Fruit fly (Drosophila melanogaster) whole organism, embryonic: ENCODE data around the gene CG9674.
A peak's percentile ranks its signal among the peaks of the same experiment; 100 is the strongest.

Source experiments
- Abd-B ChIP-seq: fragments of 200-800 bp; sonication (Bioruptor generic); optimal IDR thresholded peaks from 2 replicates; lab custom pipeline; 2018; ENCODE audit warnings: missing biosample characterization, mild to moderate bottlenecking, missing genetic modification characterization, moderate library complexity
- Ada2b ChIP-seq: fragments of 200-800 bp; sonication (Bioruptor generic); IDR thresholded peaks from 2 replicates; pipeline ENCODE4 v1.3.6; 2022; ENCODE audit warnings: missing biosample characterization, missing genetic modification characterization
- Awh ChIP-seq: fragments of 200-800 bp; sonication (Bioruptor generic); IDR thresholded peaks from 2 replicates; pipeline ENCODE4, ENCODE4 v1.3.6; 2022; ENCODE audit warnings: missing biosample characterization, missing genetic modification characterization
- BEAF-32 ChIP-seq: fragments of 200-800 bp; sonication (Bioruptor generic); optimal IDR thresholded peaks from 3 replicates; lab custom pipeline; 2017; ENCODE audit warnings: missing biosample characterization, missing genetic modification characterization, mild to moderate bottlenecking, moderate library complexity, missing genetic modification reagents
- CG1024 ChIP-seq: fragments of 200-800 bp; sonication (Bioruptor generic); IDR thresholded peaks from 2 replicates; pipeline ENCODE4 v1.3.6; 2022; ENCODE audit warnings: missing biosample characterization, missing genetic modification characterization
- CG10979 ChIP-seq: fragments of 200-800 bp; sonication (Bioruptor generic); optimal IDR thresholded peaks from 2 replicates; lab custom pipeline; 2018; ENCODE audit warnings: missing biosample characterization, mild to moderate bottlenecking, missing genetic modification characterization, moderate library complexity
- CG11093 ChIP-seq: fragments of 200-800 bp; sonication (Bioruptor generic); IDR thresholded peaks from 3 replicates; pipeline ENCODE4 v1.3.6; 2022; ENCODE audit warnings: missing biosample characterization, missing genetic modification characterization
- CG12071 ChIP-seq: fragments of 200-800 bp; sonication (Bioruptor generic); optimal IDR thresholded peaks from 3 replicates; lab custom pipeline; 2018; ENCODE audit warnings: missing biosample characterization, mild to moderate bottlenecking, missing genetic modification characterization
- CG12219 ChIP-seq: fragments of 200-800 bp; sonication (Bioruptor generic); optimal IDR thresholded peaks from 3 replicates; lab custom pipeline; 2018; ENCODE audit warnings: missing biosample characterization, mild to moderate bottlenecking, missing genetic modification characterization
- CG12744 ChIP-seq: fragments of 200-800 bp; sonication (Bioruptor generic); optimal IDR thresholded peaks from 2 replicates; lab custom pipeline; 2016; ENCODE audit warnings: missing biosample characterization, missing genetic modification characterization
- CG17328 ChIP-seq: fragments of 200-800 bp; sonication (Bioruptor generic); IDR thresholded peaks from 2 replicates; pipeline ENCODE4 v1.3.6; 2022; ENCODE audit warnings: missing biosample characterization, missing genetic modification characterization
- CG3995 ChIP-seq: fragments of 200-800 bp; sonication (Bioruptor generic); optimal IDR thresholded peaks from 3 replicates; lab custom pipeline; 2016; ENCODE audit warnings: missing biosample characterization, missing genetic modification characterization
- CG43689 ChIP-seq: fragments of 200-800 bp; sonication (Bioruptor generic); IDR thresholded peaks from 2 replicates; pipeline ENCODE4 v1.3.6; 2022; ENCODE audit warnings: missing biosample characterization, missing genetic modification characterization
- CG5953 ChIP-seq: fragments of 200-800 bp; sonication (Bioruptor generic); IDR thresholded peaks from 2 replicates; pipeline ENCODE4 v1.3.6; 2022; ENCODE audit warnings: missing biosample characterization, missing genetic modification characterization
- CG6654 ChIP-seq: fragments of 200-800 bp; sonication (Bioruptor generic); optimal IDR thresholded peaks from 2 replicates; lab custom pipeline; 2017; ENCODE audit warnings: missing biosample characterization, mild to moderate bottlenecking, missing genetic modification characterization
- CG7839 ChIP-seq: fragments of 200-800 bp; sonication (Bioruptor generic); optimal IDR thresholded peaks from 3 replicates; lab custom pipeline; 2018; ENCODE audit warnings: missing biosample characterization, mild to moderate bottlenecking, missing genetic modification characterization, moderate library complexity
- CG7928 ChIP-seq: fragments of 200-800 bp; sonication (Bioruptor generic); optimal IDR thresholded peaks from 2 replicates; lab custom pipeline; 2017; ENCODE audit warnings: missing biosample characterization, mild to moderate bottlenecking, missing genetic modification characterization
- Dbx ChIP-seq: fragments of 200-800 bp; sonication (Bioruptor generic); IDR thresholded peaks from 3 replicates; pipeline ENCODE4 v1.3.6; 2022; ENCODE audit warnings: missing biosample characterization, missing genetic modification characterization
- Ets97D ChIP-seq: fragments of 200-800 bp; sonication (Bioruptor generic); optimal IDR thresholded peaks from 3 replicates; lab custom pipeline; 2016; ENCODE audit warnings: missing biosample characterization, missing genetic modification characterization
- Fer3 ChIP-seq: fragments of 200-800 bp; sonication (Bioruptor generic); optimal IDR thresholded peaks from 2 replicates; lab custom pipeline; 2018; ENCODE audit warnings: missing biosample characterization, mild to moderate bottlenecking, missing genetic modification characterization, moderate library complexity
- Hey ChIP-seq: fragments of 200-800 bp; sonication (Bioruptor generic); optimal IDR thresholded peaks from 3 replicates; lab custom pipeline; 2018; ENCODE audit warnings: missing biosample characterization, mild to moderate bottlenecking, missing genetic modification characterization
- HmgD ChIP-seq: fragments of 200-800 bp; sonication (Bioruptor generic); optimal IDR thresholded peaks from 3 replicates; lab custom pipeline; 2016; ENCODE audit warnings: missing biosample characterization, missing genetic modification characterization
- Hr39 ChIP-seq: fragments of >200 bp; optimal IDR thresholded peaks from 2 replicates; lab custom pipeline; 2017
- Hr51 ChIP-seq, 2 experiments: fragments of 200-800 bp; sonication (Bioruptor generic); optimal IDR thresholded peaks; 2 replicates in 1 of 2; 3 replicates in 1 of 2; lab custom pipeline; 2016 to 2018; ENCODE audit warnings: missing biosample characterization in 2 of 2, missing genetic modification characterization in 2 of 2, mild to moderate bottlenecking in 1 of 2, moderate library complexity in 1 of 2
- Hsf ChIP-seq: fragments of 200-800 bp; sonication (Bioruptor generic); optimal IDR thresholded peaks from 3 replicates; lab custom pipeline; 2016; ENCODE audit warnings: missing biosample characterization, missing genetic modification characterization
- Poxn ChIP-seq: fragments of 200-800 bp; sonication (Bioruptor generic); IDR thresholded peaks from 2 replicates; pipeline ENCODE4 v1.3.6; 2022; ENCODE audit warnings: missing biosample characterization, missing genetic modification characterization
- Sin3A ChIP-seq: fragments of >200 bp; optimal IDR thresholded peaks from 2 replicates; lab custom pipeline; 2018
- Sry-δ ChIP-seq: fragments of 200-800 bp; sonication (Bioruptor generic); optimal IDR thresholded peaks from 2 replicates; lab custom pipeline; 2016; ENCODE audit warnings: missing biosample characterization, missing genetic modification characterization
- TFAM ChIP-seq: fragments of 200-800 bp; sonication (Bioruptor generic); optimal IDR thresholded peaks from 2 replicates; lab custom pipeline; 2017; ENCODE audit warnings: missing biosample characterization, missing genetic modification characterization, inconsistent platforms
- ab ChIP-seq: fragments of 200-800 bp; sonication (Bioruptor generic); optimal IDR thresholded peaks from 2 replicates; lab custom pipeline; 2016; ENCODE audit warnings: missing biosample characterization, missing genetic modification characterization
- ara ChIP-seq: fragments of 200-800 bp; sonication (Bioruptor generic); IDR thresholded peaks from 2 replicates; pipeline ENCODE4 v1.3.6; 2022; ENCODE audit warnings: missing biosample characterization, missing genetic modification characterization
- bigmax ChIP-seq: fragments of 200-800 bp; sonication (Bioruptor generic); optimal IDR thresholded peaks from 2 replicates; lab custom pipeline; 2018; ENCODE audit warnings: missing biosample characterization, mild to moderate bottlenecking, missing genetic modification characterization
- bowl ChIP-seq: fragments of 200-800 bp; sonication (Bioruptor generic); IDR thresholded peaks from 2 replicates; pipeline ENCODE4 v1.3.6; 2022; ENCODE audit warnings: missing biosample characterization, missing genetic modification characterization
- bsh ChIP-seq, 2 experiments: fragments of 200-800 bp; sonication (Bioruptor generic); optimal IDR thresholded peaks; 2 replicates each; lab custom pipeline; 2017 to 2018; ENCODE audit warnings: mild to moderate bottlenecking in 2 of 2, missing biosample characterization in 2 of 2, missing genetic modification characterization in 2 of 2, moderate library complexity in 1 of 2
- cas ChIP-seq: fragments of 200-800 bp; sonication (Bioruptor generic); IDR thresholded peaks from 2 replicates; pipeline ENCODE4 v1.3.6; 2022; ENCODE audit warnings: missing biosample characterization, missing genetic modification characterization
- grau ChIP-seq: fragments of 200-800 bp; optimal IDR thresholded peaks from 3 replicates; lab custom pipeline; 2019; ENCODE audit warnings: missing biosample characterization, mild to moderate bottlenecking, missing genetic modification characterization, moderate library complexity
- gt ChIP-seq: fragments of 200-800 bp; sonication (Bioruptor generic); IDR thresholded peaks from 2 replicates; pipeline ENCODE4 v1.3.6; 2022; ENCODE audit warnings: missing biosample characterization, missing genetic modification characterization
- lbe ChIP-seq: fragments of 200-800 bp; sonication (Bioruptor generic); optimal IDR thresholded peaks from 2 replicates; lab custom pipeline; 2016; ENCODE audit warnings: missing biosample characterization, mild to moderate bottlenecking, missing genetic modification characterization
- nmo ChIP-seq: fragments of 200-800 bp; sonication (Bioruptor generic); optimal IDR thresholded peaks from 2 replicates; lab custom pipeline; 2018; ENCODE audit warnings: missing biosample characterization, mild to moderate bottlenecking, missing genetic modification characterization, moderate library complexity
- oc ChIP-seq: fragments of 200-800 bp; sonication (Bioruptor generic); optimal IDR thresholded peaks from 2 replicates; lab custom pipeline; 2018; ENCODE audit warnings: missing biosample characterization, mild to moderate bottlenecking, missing genetic modification characterization, moderate library complexity
- onecut ChIP-seq: fragments of 200-800 bp; sonication (Bioruptor generic); IDR thresholded peaks from 2 replicates; pipeline ENCODE4 v1.3.6; 2022; ENCODE audit warnings: missing biosample characterization, missing genetic modification characterization
- pnt ChIP-seq: fragments of 200-800 bp; sonication (Bioruptor generic); optimal IDR thresholded peaks from 3 replicates; lab custom pipeline; 2016; ENCODE audit warnings: missing biosample characterization, missing genetic modification characterization
- prd ChIP-seq, 3 experiments: fragments of >200 bp in 2 of 3; fragments of 200-800 bp in 1 of 3; sonication (Bioruptor generic) in 1 of 3; optimal IDR thresholded peaks in 2 of 3; IDR thresholded peaks in 1 of 3; 2 replicates in 2 of 3; 3 replicates in 1 of 3; pipeline versions ENCODE4 v1.3.6 to Lab custom; 2017 to 2022; ENCODE audit warnings: missing biosample characterization in 1 of 3, missing genetic modification characterization in 1 of 3
- psq ChIP-seq: fragments of 200-800 bp; sonication (Bioruptor generic); optimal IDR thresholded peaks from 2 replicates; lab custom pipeline; 2017; ENCODE audit warnings: missing biosample characterization, missing genetic modification characterization
- salm ChIP-seq: fragments of 200-800 bp; sonication (Bioruptor generic); optimal IDR thresholded peaks from 2 replicates; lab custom pipeline; 2018; ENCODE audit warnings: missing biosample characterization, mild to moderate bottlenecking, missing genetic modification characterization
- slbo ChIP-seq: fragments of 200-800 bp; sonication (Bioruptor generic); IDR thresholded peaks from 2 replicates; pipeline ENCODE4 v1.3.6; 2022; ENCODE audit warnings: missing biosample characterization, missing genetic modification characterization
- slp2 ChIP-seq: fragments of 200-800 bp; sonication (Bioruptor generic); optimal IDR thresholded peaks from 2 replicates; lab custom pipeline; 2016; ENCODE audit warnings: missing biosample characterization, missing genetic modification characterization
- tgo ChIP-seq: fragments of 200-800 bp; sonication (Bioruptor generic); IDR thresholded peaks from 3 replicates; pipeline ENCODE4 v1.3.6; 2022; ENCODE audit warnings: missing biosample characterization, missing genetic modification characterization
- tio ChIP-seq: fragments of 200-800 bp; sonication (Bioruptor generic); optimal IDR thresholded peaks from 2 replicates; lab custom pipeline; 2017; ENCODE audit warnings: missing biosample characterization, missing genetic modification characterization, inconsistent platforms
- tx ChIP-seq: fragments of 200-800 bp; sonication (Bioruptor generic); optimal IDR thresholded peaks from 2 replicates; lab custom pipeline; 2016; ENCODE audit warnings: missing biosample characterization, missing genetic modification characterization

The CG9674 gene

DNA sequence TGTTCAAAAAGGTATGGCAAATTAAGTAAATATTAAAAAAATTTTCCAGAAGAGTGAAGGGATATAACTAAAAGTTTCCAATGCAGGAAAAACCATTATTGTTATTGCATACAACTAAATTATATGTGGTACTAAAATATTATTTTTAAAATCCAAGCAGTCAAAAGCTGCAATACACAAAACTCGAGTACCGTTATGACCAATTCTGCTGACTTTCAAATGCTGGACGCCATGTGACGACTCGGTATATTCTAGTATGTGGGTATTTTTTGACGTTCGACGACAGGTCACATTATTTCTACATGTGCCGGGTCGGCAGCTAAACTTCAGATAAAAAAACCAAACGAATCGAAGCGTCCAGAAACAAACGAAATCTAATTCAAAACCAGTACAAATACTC is 608 bp upstream of the CG9674 start (continued):
- TF ChIP-seq psq (no peak), grau (tag; lab: Kevin White, UChicago) (peak; percentile 30), Dbx (GFP tag; lab: Robert Waterston, UW) (no peak; the same call in 2 of the 3 replicates), CG7928 (GFP tag; lab: Kevin White, UChicago) (no peak), Sin3A (lab: Kevin White, UChicago) (peak; percentile 21), slbo (GFP tag; lab: Robert Waterston, UW) (peak; percentile 33; the same call in 1 of the 2 replicates), tio (GFP tag; lab: Kevin White, UChicago) (no peak)

- TF ChIP-seq CG43689 (GFP tag; lab: Robert Waterston, UW) (no peak), gt (GFP tag; lab: Robert Waterston, UW) (no peak), Poxn (GFP tag; lab: Robert Waterston, UW) (no peak), onecut (GFP tag; lab: Robert Waterston, UW) (peak; percentile 91), oc (tag; lab: Kevin White, UChicago) (no peak), Awh (GFP tag; lab: Robert Waterston, UW) (no peak), bigmax (no peak), tx (GFP tag; lab: Kevin White, UChicago) (no peak), CG7839 (tag; lab: Kevin White, UChicago) (peak; percentile 76), CG1024 (0 out of 2 replicates have a peak, but pooled peaks have one; percentile 25), cas (GFP tag; lab: Robert Waterston, UW) (no peak), ara (no peak; the same call in 1 of the 2 replicates), CG5953 (GFP tag; lab: Robert Waterston, UW) (0 out of 2 replicates have a peak, but pooled peaks have one; percentile 3), BEAF-32 (GFP tag; lab: Kevin White, UChicago) (no peak), CG12219 (GFP tag; lab: Kevin White, UChicago) (peak; percentile 24), CG12744 (GFP tag; lab: Kevin White, UChicago) (no peak), TFAM (no peak), CG6654 (GFP tag; lab: Kevin White, UChicago) (peak; percentile 47), lbe (GFP tag; lab: Kevin White, UChicago) (peak; percentile 5), nmo (peak; percentile 70), Hey (no peak), Abd-B (GFP tag; lab: Kevin White, UChicago) (peak; percentile 30), bsh (GFP tag; optimal IDR thresholded peaks at IDR 0.05; lab: Kevin White, UChicago) (peak; percentile 69 to 83), slp2 (GFP tag; lab: Kevin White, UChicago) (no peak), Hr51 (GFP tag; optimal IDR thresholded peaks at IDR 0.05; lab: Kevin White, UChicago) (peak in 1 of 2 experiments; percentile 76), HmgD (GFP tag; lab: Kevin White, UChicago) (no peak), CG12071 (GFP tag; lab: Kevin White, UChicago) (peak; percentile 23), pnt (no peak), Hsf (GFP tag; lab: Kevin White, UChicago) (peak; percentile 11), Hr39 (no peak), bowl (GFP tag; lab: Robert Waterston, UW) (no peak), CG3995 (GFP tag; lab: Kevin White, UChicago) (no peak), prd (optimal IDR thresholded peaks at IDR 0.05; lab: Kevin White, UChicago) (no peak), prd (GFP tag; IDR thresholded peaks at IDR 0.05; lab: Robert Waterston, UW) (peak; percentile 59; the same call in 1 of the 3 replicates), salm (tag; lab: Kevin White, UChicago) (peak; percentile 26), Ets97D (GFP tag; lab: Kevin White, UChicago) (no peak), CG11093 (GFP tag; lab: Robert Waterston, UW) (no peak), Fer3 (tag; lab: Kevin White, UChicago) (peak; percentile 65), Ada2b (GFP tag; lab: Robert Waterston, UW) (peak; percentile 54), tgo (GFP tag; lab: Robert Waterston, UW) (peak; percentile 54; the same call in 1 of the 3 replicates), CG10979 (tag; lab: Kevin White, UChicago) (peak; percentile 84), CG17328 (GFP tag; lab: Robert Waterston, UW) (peak; percentile 55; the same call in 1 of the 2 replicates), ab (GFP tag; lab: Kevin White, UChicago) (no peak), Sry-δ (no peak)
Measured at dm6 chr3L:16806823-16807325, 657 bp downstream of the CG9674 start.
